Worm (Caenorhabditis elegans): ENCODE data around the gene his-59.

DNA sequence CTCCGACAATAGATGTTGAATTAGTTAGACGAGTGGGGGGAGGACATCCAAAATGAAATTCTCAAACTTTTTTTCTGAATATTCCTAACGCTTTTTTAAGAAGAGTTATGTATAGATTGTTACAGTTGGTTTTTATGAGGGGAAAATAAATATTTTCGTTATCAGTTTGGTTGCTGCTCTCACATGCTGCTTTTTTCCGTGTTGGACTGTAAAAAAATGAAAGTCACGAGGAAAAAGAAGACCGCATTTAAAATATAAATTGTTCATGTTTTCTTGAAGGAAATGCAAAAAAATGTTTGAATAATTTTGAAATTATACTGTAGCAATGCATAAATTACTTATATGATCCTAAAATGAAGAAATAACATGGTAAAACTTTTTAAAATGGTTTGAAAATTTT is 32.8 kb downstream of the his-59 start:
- TF ChIP-seq spr-1 (tag; optimal IDR thresholded peaks at IDR 0.05) (no peak), mdl-1 (tag; optimal IDR thresholded peaks at IDR 0.05) (no peak), pqm-1 (tag; optimal IDR thresholded peaks at IDR 0.05) (peak; percentile 7), F26F4.8 (GFP tag; conservative IDR thresholded peaks at IDR 0.05) (no peak)

All from whole organism, L4 larva.